Worm (Caenorhabditis elegans) whole organism, young adult: ENCODE data around the gene hil-3.

Experiments used
- F57C9.4 ChIP-seq: sonication (generic microtip); optimal IDR thresholded peaks from 2 replicates; lab custom pipeline; 2017; ENCODE audit warnings: mild to moderate bottlenecking, missing genetic modification characterization, missing compliant biosample characterization
- K11D2.4 ChIP-seq: fragments of 200-800 bp; sonication (Bioruptor generic); IDR thresholded peaks from 2 replicates; pipeline ENCODE4 v1.3.6; 2022; ENCODE audit warnings: missing genetic modification reagents, missing genetic modification characterization, missing compliant biosample characterization
- K12H6.12 ChIP-seq: fragments of 200-800 bp; sonication (Bioruptor generic); optimal IDR thresholded peaks from 2 replicates; lab custom pipeline; 2018; ENCODE audit warnings: mild to moderate bottlenecking, missing genetic modification characterization, missing compliant biosample characterization
- Y56A3A.18 ChIP-seq: fragments of 200-800 bp; sonication (Bioruptor generic); IDR thresholded peaks from 2 replicates; pipeline ENCODE4 v1.3.6; 2022; ENCODE audit warnings: missing genetic modification reagents, missing genetic modification characterization, missing compliant biosample characterization
- ceh-27 ChIP-seq: fragments of 200-800 bp; sonication (Bioruptor generic); optimal IDR thresholded peaks from 2 replicates; lab custom pipeline; 2018; ENCODE audit warnings: mild to moderate bottlenecking, missing genetic modification characterization, moderate library complexity, missing compliant biosample characterization
- ets-4 ChIP-seq: fragments of 200-800 bp; sonication (Bioruptor generic); optimal IDR thresholded peaks from 2 replicates; lab custom pipeline; 2018; ENCODE audit warnings: mild to moderate bottlenecking, missing genetic modification characterization, missing compliant biosample characterization
- hmg-1.2 ChIP-seq: fragments of 200-800 bp; sonication (Bioruptor generic); IDR thresholded peaks from 2 replicates; pipeline ENCODE4 v1.3.6; 2022; ENCODE audit warnings: missing genetic modification reagents, missing genetic modification characterization, missing compliant biosample characterization
- madf-10 ChIP-seq: sonication (generic microtip); optimal IDR thresholded peaks from 2 replicates; lab custom pipeline; 2016; ENCODE audit warnings: mild to moderate bottlenecking, missing genetic modification characterization, missing compliant biosample characterization
- unc-62 ChIP-seq: fragments of 150-350 bp; optimal IDR thresholded peaks from 2 replicates; lab custom pipeline; 2014; ENCODE audit warnings: missing biosample characterization, missing genetic modification reagents, missing genetic modification characterization

hil-3 gene

DNA sequence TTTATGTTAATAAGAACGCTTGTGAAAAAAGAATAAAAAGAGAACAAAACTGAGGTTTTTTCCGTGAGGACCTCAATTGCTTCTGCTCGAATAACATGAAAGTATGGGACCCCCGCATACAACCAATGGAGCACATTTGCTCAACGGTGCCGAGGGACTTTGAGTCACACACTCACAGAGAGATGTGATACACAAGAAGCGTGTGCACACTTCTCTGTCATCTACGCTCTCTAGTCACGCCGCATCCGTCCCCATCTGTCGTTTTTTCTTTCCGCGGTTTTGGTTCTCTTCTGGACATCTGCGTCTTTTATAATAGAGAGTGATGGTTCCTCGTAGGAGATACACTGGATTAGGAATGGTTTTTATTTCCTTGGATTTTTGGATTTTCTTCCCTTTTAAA is 47.0 kb downstream of the hil-3 start:
- peak; percentile 22 for TF ChIP-seq ceh-27 (GFP tag; lab: Kevin White, UChicago)
- TF ChIP-seq ets-4: no peak
- no peak for TF ChIP-seq unc-62 (GFP tag; lab: Kevin White, UChicago)
- TF ChIP-seq K11D2.4 (GFP tag; lab: Robert Waterston, UW): peak; percentile 41; the same call in 1 of the 2 replicates
- peak; percentile 12 for TF ChIP-seq K12H6.12 (tag; lab: Kevin White, UChicago)
- no peak for TF ChIP-seq madf-10 (tag; lab: Kevin White, UChicago)
- TF ChIP-seq Y56A3A.18 (GFP tag; lab: Robert Waterston, UW): no peak
- peak; percentile 21; the same call in 1 of the 2 replicates for TF ChIP-seq hmg-1.2 (GFP tag; lab: Robert Waterston, UW)
- TF ChIP-seq F57C9.4: no peak
